Fruit fly (Drosophila melanogaster) whole organism, embryonic: Measurements from ENCODE around the gene Spc105R.

Experiments
- BEAF-32 ChIP-seq: fragments of 200-800 bp; sonication (Bioruptor generic); optimal IDR thresholded peaks from 3 replicates; lab custom pipeline; 2017; ENCODE audit warnings: missing biosample characterization, missing genetic modification characterization, mild to moderate bottlenecking, moderate library complexity, missing genetic modification reagents
- CG10366 ChIP-seq: fragments of 200-800 bp; sonication (Bioruptor generic); IDR thresholded peaks from 2 replicates; pipeline ENCODE4 v1.3.6; 2022; ENCODE audit warnings: missing biosample characterization, missing genetic modification characterization
- CG13624 ChIP-seq: fragments of 200-800 bp; sonication (Bioruptor generic); optimal IDR thresholded peaks from 2 replicates; lab custom pipeline; 2016; ENCODE audit warnings: missing biosample characterization, missing genetic modification characterization
- CG14710 ChIP-seq: fragments of 200-800 bp; sonication (Bioruptor generic); optimal IDR thresholded peaks from 3 replicates; lab custom pipeline; 2019; ENCODE audit warnings: missing biosample characterization, mild to moderate bottlenecking, missing genetic modification characterization, moderate library complexity
- CG17829 ChIP-seq: fragments of 200-800 bp; optimal IDR thresholded peaks from 2 replicates; lab custom pipeline; 2019; ENCODE audit warnings: missing biosample characterization, mild to moderate bottlenecking, missing genetic modification characterization, moderate library complexity
- CG2120 ChIP-seq: fragments of 200-800 bp; sonication (Bioruptor generic); optimal IDR thresholded peaks from 3 replicates; lab custom pipeline; 2016; ENCODE audit warnings: missing biosample characterization, missing genetic modification characterization
- CG2129 ChIP-seq: fragments of 200-800 bp; sonication (Bioruptor generic); IDR thresholded peaks from 2 replicates; pipeline ENCODE4 v1.3.6; 2022; ENCODE audit warnings: missing biosample characterization, missing genetic modification characterization; ENCODE audit not compliant: partially characterized antibody
- CG2199 ChIP-seq: fragments of 200-800 bp; sonication (Bioruptor generic); IDR thresholded peaks from 3 replicates; pipeline ENCODE4 v1.3.6; 2022; ENCODE audit warnings: missing biosample characterization, missing genetic modification characterization
- CG2712 ChIP-seq: fragments of 200-800 bp; optimal IDR thresholded peaks from 3 replicates; lab custom pipeline; 2019; ENCODE audit warnings: missing biosample characterization, mild to moderate bottlenecking, missing genetic modification characterization, moderate library complexity
- CG3281 ChIP-seq: fragments of 200-800 bp; sonication (Bioruptor generic); optimal IDR thresholded peaks from 3 replicates; lab custom pipeline; 2017; ENCODE audit warnings: missing biosample characterization, mild to moderate bottlenecking, missing genetic modification characterization
- CG34422 ChIP-seq: fragments of 200-800 bp; sonication (Bioruptor generic); IDR thresholded peaks from 3 replicates; pipeline ENCODE4 v1.3.6; 2022; ENCODE audit warnings: missing biosample characterization, missing genetic modification characterization
- CG6791 ChIP-seq: fragments of 200-800 bp; sonication (Bioruptor generic); IDR thresholded peaks from 3 replicates; pipeline ENCODE4 v1.3.6; 2022; ENCODE audit warnings: missing biosample characterization, missing genetic modification characterization; ENCODE audit not compliant: partially characterized antibody
- CG8290 ChIP-seq, 3 experiments: fragments of 200-800 bp; sonication (Bioruptor generic); optimal IDR thresholded peaks; 2 replicates each; lab custom pipeline; 2016 to 2019; ENCODE audit warnings: missing biosample characterization in 3 of 3, missing genetic modification characterization in 3 of 3, mild to moderate bottlenecking in 2 of 3, moderate library complexity in 1 of 3
- CG9797 ChIP-seq: fragments of 200-800 bp; sonication (Bioruptor generic); optimal IDR thresholded peaks from 3 replicates; lab custom pipeline; 2018; ENCODE audit warnings: missing biosample characterization, mild to moderate bottlenecking, missing genetic modification characterization
- CG9932 ChIP-seq: fragments of 200-800 bp; sonication (Bioruptor generic); IDR thresholded peaks from 2 replicates; pipeline ENCODE4 v1.3.6; 2022; ENCODE audit warnings: missing biosample characterization, missing genetic modification characterization
- Dip3 ChIP-seq: fragments of 200-800 bp; sonication (Bioruptor generic); optimal IDR thresholded peaks from 3 replicates; lab custom pipeline; 2016; ENCODE audit warnings: missing biosample characterization, missing genetic modification characterization
- Dll ChIP-seq: fragments of 200-800 bp; sonication (Bioruptor generic); IDR thresholded peaks from 4 replicates; pipeline ENCODE4 v1.3.6; 2022; ENCODE audit warnings: missing biosample characterization, missing genetic modification characterization; ENCODE audit not compliant: partially characterized antibody
- Ets97D ChIP-seq: fragments of 200-800 bp; sonication (Bioruptor generic); optimal IDR thresholded peaks from 3 replicates; lab custom pipeline; 2016; ENCODE audit warnings: missing biosample characterization, missing genetic modification characterization
- MESR4 ChIP-seq: fragments of 200-800 bp; sonication (Bioruptor generic); optimal IDR thresholded peaks from 2 replicates; lab custom pipeline; 2018; ENCODE audit warnings: missing biosample characterization, mild to moderate bottlenecking, missing genetic modification characterization, moderate library complexity
- Opbp ChIP-seq: fragments of 200-800 bp; sonication (Bioruptor generic); IDR thresholded peaks from 3 replicates; pipeline ENCODE4 v1.3.6; 2022; ENCODE audit warnings: missing biosample characterization, missing genetic modification characterization; ENCODE audit not compliant: partially characterized antibody
- Rfx ChIP-seq: fragments of 200-800 bp; sonication (Bioruptor generic); IDR thresholded peaks from 2 replicates; pipeline ENCODE4 v1.3.6; 2022; ENCODE audit warnings: missing biosample characterization, missing genetic modification characterization
- Scr ChIP-seq: fragments of 200-800 bp; sonication (Bioruptor generic); IDR thresholded peaks from 2 replicates; pipeline ENCODE4 v1.3.6; 2022; ENCODE audit warnings: missing biosample characterization, missing genetic modification characterization; ENCODE audit not compliant: partially characterized antibody
- Sin3A ChIP-seq: fragments of >200 bp; optimal IDR thresholded peaks from 2 replicates; lab custom pipeline; 2018
- Sry-δ ChIP-seq: fragments of 200-800 bp; sonication (Bioruptor generic); optimal IDR thresholded peaks from 2 replicates; lab custom pipeline; 2016; ENCODE audit warnings: missing biosample characterization, missing genetic modification characterization
- Usf ChIP-seq: fragments of 200-800 bp; sonication (Bioruptor generic); optimal IDR thresholded peaks from 2 replicates; lab custom pipeline; 2017; ENCODE audit warnings: missing genotype, missing biosample characterization, missing genetic modification characterization
- YL-1 ChIP-seq: fragments of 200-800 bp; sonication (Bioruptor generic); optimal IDR thresholded peaks from 3 replicates; lab custom pipeline; 2017; ENCODE audit warnings: missing biosample characterization, mild to moderate bottlenecking, missing genetic modification characterization
- amos ChIP-seq: fragments of 200-800 bp; sonication (Bioruptor generic); IDR thresholded peaks from 2 replicates; pipeline ENCODE4 v1.3.6; 2022; ENCODE audit warnings: missing biosample characterization, missing genetic modification characterization; ENCODE audit not compliant: partially characterized antibody
- ato ChIP-seq: fragments of 200-800 bp; sonication (Bioruptor generic); IDR thresholded peaks from 2 replicates; pipeline ENCODE4 v1.3.6; 2022; ENCODE audit warnings: missing biosample characterization, missing genetic modification characterization; ENCODE audit not compliant: partially characterized antibody
- bbx ChIP-seq: fragments of 200-800 bp; sonication (Bioruptor generic); IDR thresholded peaks from 2 replicates; pipeline ENCODE4 v1.3.6; 2022; ENCODE audit warnings: missing biosample characterization, missing genetic modification characterization; ENCODE audit not compliant: partially characterized antibody
- ci ChIP-seq: fragments of 200-800 bp; sonication (Bioruptor generic); IDR thresholded peaks from 3 replicates; pipeline ENCODE4 v1.3.6; 2022; ENCODE audit warnings: missing biosample characterization, missing genetic modification characterization
- dati ChIP-seq: fragments of 200-800 bp; sonication (Bioruptor generic); IDR thresholded peaks from 2 replicates; pipeline ENCODE4 v1.3.6; 2022; ENCODE audit warnings: missing biosample characterization, missing genetic modification characterization
- hbn ChIP-seq: fragments of 200-800 bp; sonication (Bioruptor generic); IDR thresholded peaks from 2 replicates; pipeline ENCODE4 v1.3.6; 2022; ENCODE audit warnings: missing biosample characterization, missing genetic modification characterization; ENCODE audit not compliant: partially characterized antibody
- inv ChIP-seq: fragments of 200-800 bp; sonication (Bioruptor generic); IDR thresholded peaks from 2 replicates; pipeline ENCODE4 v1.3.6; 2022; ENCODE audit warnings: missing biosample characterization, missing genetic modification characterization; ENCODE audit not compliant: partially characterized antibody
- jing ChIP-seq: fragments of 200-800 bp; sonication (Bioruptor generic); optimal IDR thresholded peaks from 2 replicates; lab custom pipeline; 2018; ENCODE audit warnings: missing biosample characterization, mild to moderate bottlenecking, missing genetic modification characterization
- knrl ChIP-seq: fragments of 200-800 bp; sonication (Bioruptor generic); IDR thresholded peaks from 3 replicates; pipeline ENCODE4 v1.3.6; 2022; ENCODE audit warnings: missing biosample characterization, missing genetic modification characterization; ENCODE audit not compliant: partially characterized antibody
- nerfin-2 ChIP-seq: fragments of 200-800 bp; sonication (Bioruptor generic); IDR thresholded peaks from 2 replicates; pipeline ENCODE4 v1.3.6; 2022; ENCODE audit warnings: missing biosample characterization, missing genetic modification characterization; ENCODE audit not compliant: partially characterized antibody
- phol ChIP-seq: fragments of 200-800 bp; sonication (Bioruptor generic); optimal IDR thresholded peaks from 3 replicates; lab custom pipeline; 2018; ENCODE audit warnings: missing biosample characterization, mild to moderate bottlenecking, missing genetic modification characterization, moderate library complexity
- rib ChIP-seq: fragments of 200-800 bp; sonication (Bioruptor generic); IDR thresholded peaks from 2 replicates; pipeline ENCODE4 v1.3.6; 2022; ENCODE audit warnings: missing biosample characterization, missing genetic modification characterization
- tna ChIP-seq: fragments of 200-800 bp; sonication (Bioruptor generic); IDR thresholded peaks from 2 replicates; pipeline ENCODE4 v1.3.6; 2022; ENCODE audit warnings: missing biosample characterization, missing genetic modification characterization; ENCODE audit not compliant: partially characterized antibody
- trem ChIP-seq: fragments of 200-800 bp; optimal IDR thresholded peaks from 3 replicates; lab custom pipeline; 2019; ENCODE audit warnings: missing biosample characterization, mild to moderate bottlenecking, missing genetic modification characterization, moderate library complexity
- vfl ChIP-seq: fragments of 200-800 bp; sonication (Bioruptor generic); optimal IDR thresholded peaks from 2 replicates; lab custom pipeline; 2016; ENCODE audit warnings: missing biosample characterization, missing genetic modification characterization
- vnd ChIP-seq: fragments of 200-800 bp; sonication (Bioruptor generic); IDR thresholded peaks from 3 replicates; pipeline ENCODE4 v1.3.6; 2022; ENCODE audit warnings: missing biosample characterization, missing genetic modification characterization; ENCODE audit not compliant: partially characterized antibody
- z ChIP-seq: fragments of 200-800 bp; sonication (Bioruptor generic); IDR thresholded peaks from 3 replicates; pipeline ENCODE4 v1.3.6; 2022; ENCODE audit warnings: missing biosample characterization, missing genetic modification characterization
- zen2 ChIP-seq: fragments of 200-800 bp; sonication (Bioruptor generic); IDR thresholded peaks from 3 replicates; pipeline ENCODE4 v1.3.6; 2022; ENCODE audit warnings: missing biosample characterization, missing genetic modification characterization; ENCODE audit not compliant: partially characterized antibody

Gene Spc105R

dm6 chr3L:20787835-20788380, 12.3 kb upstream of the Spc105R start, which contains the start of gene CG11396 (continued):
- TF ChIP-seq CG8290 (GFP tag; optimal IDR thresholded peaks at IDR 0.05; lab: Kevin White, UChicago) (peak; percentile 24), CG8290 (tag; optimal IDR thresholded peaks at IDR 0.05; lab: Kevin White, UChicago) (no peak), rib (0 out of 2 replicates have a peak, but pooled peaks have one; percentile 14), vfl (GFP tag; lab: Kevin White, UChicago) (no peak), nerfin-2 (GFP tag; lab: Robert Waterston, UW) (peak; percentile 79), CG10366 (GFP tag; lab: Robert Waterston, UW) (no peak), hbn (GFP tag; lab: Robert Waterston, UW) (peak; percentile 96), CG13624 (GFP tag; lab: Kevin White, UChicago) (peak; percentile 14), dati (GFP tag; lab: Robert Waterston, UW) (no peak), CG14710 (tag; lab: Kevin White, UChicago) (peak; percentile 39), jing (no peak), CG2712 (peak; percentile 22), CG2199 (GFP tag; lab: Robert Waterston, UW) (no peak), CG34422 (GFP tag; lab: Robert Waterston, UW) (no peak), YL-1 (GFP tag; lab: Kevin White, UChicago) (peak; percentile 10), CG2129 (GFP tag; lab: Robert Waterston, UW) (peak; percentile 74), CG9932 (no peak), ci (GFP tag; lab: Robert Waterston, UW) (0 out of 3 replicates have a peak, but pooled peaks have one; percentile 16), tna (GFP tag; lab: Robert Waterston, UW) (peak; percentile 92), CG2120 (no peak), CG9797 (peak; percentile 5), Ets97D (GFP tag; lab: Kevin White, UChicago) (peak; percentile 20), MESR4 (peak; percentile 95), trem (tag; lab: Kevin White, UChicago) (peak; percentile 40), CG6791 (GFP tag; lab: Robert Waterston, UW) (peak; percentile 96), Sry-δ (GFP tag; lab: Kevin White, UChicago) (peak; percentile 94), z (GFP tag; lab: Robert Waterston, UW) (no peak), Rfx (GFP tag; lab: Robert Waterston, UW) (peak; percentile 58), CG3281 (GFP tag; lab: Kevin White, UChicago) (no peak), inv (GFP tag; lab: Robert Waterston, UW) (peak; percentile 90), knrl (GFP tag; lab: Robert Waterston, UW) (peak; percentile 93), amos (peak; percentile 97), zen2 (peak; percentile 94), Scr (peak; percentile 95), CG17829 (tag; lab: Kevin White, UChicago) (peak; percentile 0), Sin3A (lab: Kevin White, UChicago) (peak; percentile 43), Dip3 (GFP tag; lab: Kevin White, UChicago) (no peak), vnd (peak; percentile 90), Opbp (peak; percentile 95), bbx (peak; percentile 97), Usf (GFP tag; lab: Kevin White, UChicago) (no peak), ato (GFP tag; lab: Robert Waterston, UW) (peak; percentile 95), Dll (GFP tag; lab: Robert Waterston, UW) (peak; percentile 94), BEAF-32 (peak; percentile 90), phol (peak; percentile 14)
